Worm (Caenorhabditis elegans) whole organism, late embryonic: ENCODE data around the gene R06F6.12.

ENCODE experiments used
- C38D4.7 ChIP-seq: fragments of 200-800 bp; sonication (Bioruptor generic); optimal IDR thresholded peaks from 2 replicates; lab custom pipeline; 2018; ENCODE audit warnings: mild to moderate bottlenecking, missing genetic modification characterization, moderate library complexity, missing compliant biosample characterization
- F13H6.1 ChIP-seq: sonication (generic microtip); optimal IDR thresholded peaks from 2 replicates; lab custom pipeline; 2016; ENCODE audit warnings: missing genetic modification characterization, missing compliant biosample characterization
- K09A11.1 ChIP-seq: sonication (generic microtip); optimal IDR thresholded peaks from 2 replicates; lab custom pipeline; 2017; ENCODE audit warnings: antibody characterized with exemption, mild to moderate bottlenecking, missing genetic modification characterization, missing compliant biosample characterization; ENCODE audit not compliant: insufficient read depth
- ceh-18 ChIP-seq: sonication (generic microtip); optimal IDR thresholded peaks from 2 replicates; lab custom pipeline; 2016; ENCODE audit warnings: missing genetic modification characterization, missing compliant biosample characterization
- ceh-2 ChIP-seq: sonication (generic microtip); optimal IDR thresholded peaks from 2 replicates; lab custom pipeline; 2016; ENCODE audit warnings: missing genotype, missing genetic modification characterization, missing compliant biosample characterization
- ceh-24 ChIP-seq: sonication (generic microtip); optimal IDR thresholded peaks from 2 replicates; lab custom pipeline; 2016; ENCODE audit warnings: mild to moderate bottlenecking, missing genetic modification characterization, missing compliant biosample characterization
- ceh-31 ChIP-seq: sonication (generic microtip); optimal IDR thresholded peaks from 2 replicates; lab custom pipeline; 2016; ENCODE audit warnings: missing genetic modification characterization, missing compliant biosample characterization
- ceh-34 ChIP-seq: sonication (generic microtip); optimal IDR thresholded peaks from 2 replicates; lab custom pipeline; 2016; ENCODE audit warnings: mild to moderate bottlenecking, missing genetic modification characterization, missing compliant biosample characterization
- ceh-45 ChIP-seq: fragments of 200-800 bp; sonication (Bioruptor generic); IDR thresholded peaks from 2 replicates; pipeline ENCODE4 v1.3.6; 2022; ENCODE audit warnings: missing genetic modification reagents, missing genetic modification characterization, missing compliant biosample characterization
- dve-1 ChIP-seq: sonication (generic microtip); optimal IDR thresholded peaks from 2 replicates; lab custom pipeline; 2017; ENCODE audit warnings: antibody characterized with exemption, mild to moderate bottlenecking, missing genetic modification characterization, missing compliant biosample characterization
- elt-2 ChIP-seq: sonication (generic microtip); optimal IDR thresholded peaks from 2 replicates; lab custom pipeline; 2016; ENCODE audit warnings: missing genetic modification reagents, missing genetic modification characterization, missing compliant biosample characterization
- eyg-1 ChIP-seq: sonication (generic microtip); optimal IDR thresholded peaks from 2 replicates; lab custom pipeline; 2016; ENCODE audit warnings: missing genotype, missing genetic modification characterization, missing compliant biosample characterization
- fkh-6 ChIP-seq: sonication (generic microtip); optimal IDR thresholded peaks from 2 replicates; lab custom pipeline; 2016; ENCODE audit warnings: missing genetic modification characterization, missing compliant biosample characterization
- hlh-13 ChIP-seq: fragments of 200-800 bp; sonication (Bioruptor generic); optimal IDR thresholded peaks from 2 replicates; lab custom pipeline; 2018; ENCODE audit warnings: mild to moderate bottlenecking, missing genetic modification characterization, missing compliant biosample characterization
- madf-2 ChIP-seq: sonication (generic microtip); optimal IDR thresholded peaks from 2 replicates; lab custom pipeline; 2017; ENCODE audit warnings: missing genetic modification characterization, missing compliant biosample characterization
- mec-3 ChIP-seq: sonication (generic microtip); optimal IDR thresholded peaks from 2 replicates; lab custom pipeline; 2016; ENCODE audit warnings: borderline replicate concordance, missing genetic modification characterization, missing compliant biosample characterization
- nfya-1 ChIP-seq: sonication (generic microtip); optimal IDR thresholded peaks from 2 replicates; lab custom pipeline; 2017; ENCODE audit warnings: missing genetic modification characterization, mild to moderate bottlenecking, missing compliant biosample characterization, antibody characterized with exemption, moderate library complexity
- nhr-232 ChIP-seq: sonication (generic microtip); optimal IDR thresholded peaks from 2 replicates; lab custom pipeline; 2016; ENCODE audit warnings: missing genetic modification characterization, missing compliant biosample characterization
- pros-1 ChIP-seq: fragments of 150-350 bp; optimal IDR thresholded peaks from 2 replicates; lab custom pipeline; 2014; ENCODE audit warnings: missing biosample characterization, missing genetic modification reagents, missing genetic modification characterization
- ref-2 ChIP-seq: sonication (generic microtip); optimal IDR thresholded peaks from 2 replicates; lab custom pipeline; 2016; ENCODE audit warnings: missing genetic modification characterization, missing compliant biosample characterization
- tbx-2 ChIP-seq: sonication (generic microtip); optimal IDR thresholded peaks from 2 replicates; lab custom pipeline; 2016; ENCODE audit warnings: missing genetic modification characterization, missing compliant biosample characterization
- ttx-3 ChIP-seq: sonication (generic microtip); optimal IDR thresholded peaks from 2 replicates; lab custom pipeline; 2016; ENCODE audit warnings: missing genetic modification reagents, missing genetic modification characterization, missing compliant biosample characterization
- unc-3 ChIP-seq, 2 experiments: fragments of 200-800 bp in 1 of 2; sonication (Bioruptor generic) in 1 of 2; sonication (generic microtip) in 1 of 2; conservative IDR thresholded peaks in 1 of 2; optimal IDR thresholded peaks in 1 of 2; 2 replicates each; pipeline versions ENCODE4 v1.3.6 to Lab custom; 2016 to 2022; ENCODE audit warnings: missing compliant biosample characterization in 2 of 2, missing genetic modification characterization in 2 of 2, missing genetic modification reagents in 1 of 2
- unc-86 ChIP-seq: sonication (generic microtip); optimal IDR thresholded peaks from 2 replicates; lab custom pipeline; 2016; ENCODE audit warnings: missing genetic modification characterization, missing compliant biosample characterization

Gene R06F6.12

ce11 chrII:10784248-10784647 lies 39.6 kb downstream of the R06F6.12 start:
- TF ChIP-seq fkh-6 (tag; lab: Kevin White, UChicago) (no peak), C38D4.7 (GFP tag; lab: Kevin White, UChicago) (no peak), ceh-31 (tag; lab: Kevin White, UChicago) (no peak), ceh-2 (no peak), unc-3 (GFP tag; conservative IDR thresholded peaks at IDR 0.05; lab: Robert Waterston, UW) (no peak), unc-3 (tag; optimal IDR thresholded peaks at IDR 0.05; lab: Kevin White, UChicago) (no peak), ceh-45 (no peak), F13H6.1 (no peak), K09A11.1 (tag; lab: Kevin White, UChicago) (no peak)

ce11 chrII:10783201-10783962 lies 40.5 kb downstream of the R06F6.12 start, which contains the start of gene ect-2:
TSS of gene ect-2 (minus strand) at chrII:10783962.
- TF ChIP-seq unc-86 (tag; lab: Kevin White, UChicago) (no peak), ceh-45 (no peak), ref-2 (peak; percentile 17), eyg-1 (tag; lab: Kevin White, UChicago) (no peak), mec-3 (tag; lab: Kevin White, UChicago) (no peak)

- no peak for TF ChIP-seq madf-2 (tag; lab: Kevin White, UChicago)
- no peak for TF ChIP-seq hlh-13 (GFP tag; lab: Kevin White, UChicago)
- TF ChIP-seq pros-1, result no peak
- TF ChIP-seq nhr-232 (tag; lab: Kevin White, UChicago), result no peak
- TF ChIP-seq nfya-1 (tag; lab: Kevin White, UChicago), result no peak
- no peak for TF ChIP-seq ceh-34 (tag; lab: Kevin White, UChicago)
- TF ChIP-seq elt-2 (tag; lab: Kevin White, UChicago), result no peak
- no peak for TF ChIP-seq ttx-3 (tag; lab: Kevin White, UChicago)
- no peak for TF ChIP-seq tbx-2 (tag; lab: Kevin White, UChicago)
- TF ChIP-seq ceh-18 (tag; lab: Kevin White, UChicago), result no peak
- TF ChIP-seq C38D4.7 (GFP tag; lab: Kevin White, UChicago), result no peak
- no peak for TF ChIP-seq ceh-24 (tag; lab: Kevin White, UChicago)
- no peak for TF ChIP-seq dve-1
These were observed 45.9 kb downstream of the R06F6.12 start, which contains the start of gene mpz-1 for ce11 chrII:10778026-10778425. TSS of gene mpz-1 (minus strand) at chrII:10778126.
